Fruit fly (Drosophila melanogaster): Measurements from ENCODE around the gene Arr2.

Gene Arr2

DNA sequence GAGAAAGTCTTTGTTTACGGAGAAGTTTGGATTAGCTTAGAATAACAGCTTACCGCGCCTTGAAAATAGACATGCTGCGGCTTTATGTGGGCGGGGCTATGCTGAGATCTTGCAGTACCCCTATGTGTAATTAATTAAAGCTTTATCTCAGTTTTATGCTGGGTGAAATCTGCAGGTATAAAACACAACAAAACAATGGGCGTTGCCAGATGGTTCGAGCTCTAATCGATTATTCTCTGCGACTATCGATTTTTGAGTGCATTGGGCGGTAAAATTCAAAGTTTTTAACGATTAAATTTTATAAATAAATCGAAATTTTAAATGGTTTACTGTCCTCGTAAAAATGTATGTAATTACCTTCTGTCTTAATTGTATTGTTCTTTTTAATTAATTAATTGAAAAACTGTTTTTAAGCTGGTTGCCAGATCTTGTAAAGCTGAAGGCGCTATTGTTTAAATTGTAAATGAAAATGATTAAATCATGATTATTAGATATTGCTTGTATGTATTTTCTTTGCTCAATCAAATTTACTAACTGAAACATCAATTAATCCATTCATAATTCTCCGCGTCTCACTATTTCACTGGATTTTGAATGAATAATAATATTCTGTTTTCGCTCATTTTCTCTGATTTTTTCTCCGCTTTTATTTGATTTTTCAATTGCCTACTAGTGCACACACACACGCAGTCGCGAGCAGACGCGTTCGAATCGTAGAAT is 24.9 kb downstream of the Arr2 start, which contains the start of the genes GAPsec and Zasp66:
TSS of gene GAPsec (minus strand) at position 200 of the 720 bp plus-strand sequence.
TSS of gene Zasp66 (plus strand) at position 670 of the 720 bp plus-strand sequence.
- TF ChIP-seq ttk (optimal IDR thresholded peaks at IDR 0.05) (no peak), h (optimal IDR thresholded peaks at IDR 0.05) (no peak)

dm6 chr3L:8621465-8621864 is 27.3 kb downstream of the Arr2 start:
- TF ChIP-seq Sin3A (optimal IDR thresholded peaks at IDR 0.05): no peak
- no peak for TF ChIP-seq insv (optimal IDR thresholded peaks at IDR 0.05)
- TF ChIP-seq psq (optimal IDR thresholded peaks at IDR 0.05): no peak
- TF ChIP-seq ttk (optimal IDR thresholded peaks at IDR 0.05): no peak
- TF ChIP-seq Myc (optimal IDR thresholded peaks at IDR 0.05): no peak

DNA sequence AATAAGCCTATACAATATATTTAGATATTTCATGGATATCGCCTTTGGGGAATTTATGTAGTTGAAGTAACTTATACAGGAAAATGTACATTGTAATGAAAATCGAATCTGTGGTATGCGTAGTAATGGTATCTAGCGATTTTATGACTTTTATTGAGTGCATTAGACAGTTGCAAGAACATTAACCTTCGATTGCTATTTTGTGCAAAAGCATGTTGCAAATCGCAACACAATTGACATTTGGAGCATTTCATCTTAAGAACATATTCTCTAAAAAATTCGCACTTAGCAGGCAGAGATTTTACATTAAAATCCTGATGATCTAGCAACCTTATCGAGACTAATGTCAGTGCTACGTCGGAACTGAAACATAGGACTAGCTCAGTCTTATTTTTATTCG is 29.1 kb downstream of the Arr2 start, which contains the start of gene S-Lap2:
TSS of gene S-Lap2 (plus strand) at position 301 of the 400 bp plus-strand sequence.
- TF ChIP-seq Myc (optimal IDR thresholded peaks at IDR 0.05) (no peak), psq (optimal IDR thresholded peaks at IDR 0.05) (no peak), h (optimal IDR thresholded peaks at IDR 0.05) (no peak), ttk (optimal IDR thresholded peaks at IDR 0.05) (no peak), insv (optimal IDR thresholded peaks at IDR 0.05) (no peak), Sin3A (optimal IDR thresholded peaks at IDR 0.05) (no peak)

DNA sequence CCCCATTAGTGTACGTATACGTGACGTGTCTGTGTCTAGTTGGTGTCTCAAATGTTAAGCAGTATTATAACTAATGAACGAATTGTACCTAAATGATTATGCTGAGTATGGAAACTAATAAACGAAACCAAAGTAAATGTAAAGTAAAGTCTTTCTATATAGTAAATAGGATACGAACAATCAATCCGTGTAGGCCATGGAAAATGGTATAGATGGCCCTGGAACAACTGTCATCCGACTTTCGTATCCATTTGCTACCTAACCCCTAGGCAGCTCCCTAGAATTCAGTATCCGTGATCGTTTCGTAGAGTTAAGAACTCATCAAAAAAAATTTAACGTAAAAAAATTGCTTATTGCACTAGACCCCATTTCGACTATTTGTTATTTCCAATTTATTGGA is 31.8 kb downstream of the Arr2 start, which contains the start of gene S-Lap1:
TSS of gene S-Lap1 (plus strand) at position 301 of the 400 bp plus-strand sequence.
- TF ChIP-seq h (optimal IDR thresholded peaks at IDR 0.05): no peak
- no peak for TF ChIP-seq insv (optimal IDR thresholded peaks at IDR 0.05)
- no peak for TF ChIP-seq Myc (optimal IDR thresholded peaks at IDR 0.05)
- TF ChIP-seq ttk (optimal IDR thresholded peaks at IDR 0.05): no peak
- no peak for TF ChIP-seq Sin3A (optimal IDR thresholded peaks at IDR 0.05)

dm6 chr3L:8607449-8607848 is 41.3 kb downstream of the Arr2 start:
- TF ChIP-seq Sin3A (optimal IDR thresholded peaks at IDR 0.05): no peak

- TF ChIP-seq Myc (optimal IDR thresholded peaks at IDR 0.05) (no peak), Sin3A (optimal IDR thresholded peaks at IDR 0.05) (no peak), h (optimal IDR thresholded peaks at IDR 0.05) (no peak), psq (optimal IDR thresholded peaks at IDR 0.05) (no peak), insv (optimal IDR thresholded peaks at IDR 0.05) (no peak), ttk (optimal IDR thresholded peaks at IDR 0.05) (no peak)
Measured at dm6 chr3L:8603880-8604692, 44.6 kb downstream of the Arr2 start, which contains the start of the genes CG5989 and CG6282. Gene CG5989 (minus strand): TSS chr3L:8604149. Gene CG6282 (plus strand): TSS chr3L:8604657.

dm6 chr3L:8600752-8601433 is 47.8 kb downstream of the Arr2 start, which contains the start of the genes Nelf-E and RpL14:
Gene Nelf-E (minus strand): TSS chr3L:8600879.
Gene RpL14 (plus strand): TSS chr3L:8601006.
- TF ChIP-seq Sin3A (optimal IDR thresholded peaks at IDR 0.05) (no peak), Myc (optimal IDR thresholded peaks at IDR 0.05) (no peak), insv (optimal IDR thresholded peaks at IDR 0.05) (no peak), psq (optimal IDR thresholded peaks at IDR 0.05) (no peak), ttk (optimal IDR thresholded peaks at IDR 0.05) (no peak), h (optimal IDR thresholded peaks at IDR 0.05) (no peak)

All from Kc167 (cell line).